Worm (Caenorhabditis elegans) whole organism, L1 larva: Measurements from ENCODE around the gene F21D12.2.
A peak's percentile ranks its signal among the peaks of the same experiment; 100 is the strongest.

ENCODE experiments used
- fkh-8 ChIP-seq: sonication (generic microtip); optimal IDR thresholded peaks from 2 replicates; lab custom pipeline; 2016; ENCODE audit warnings: mild to moderate bottlenecking, missing genetic modification characterization, missing compliant biosample characterization
- nhr-237 ChIP-seq: fragments of 150-350 bp; optimal IDR thresholded peaks from 2 replicates; lab custom pipeline; 2014; ENCODE audit warnings: missing biosample characterization, missing genetic modification characterization
- nhr-85 ChIP-seq: sonication (generic microtip); peaks from one replicate; lab custom pipeline; 2016; ENCODE audit warnings: missing genetic modification characterization, inconsistent platforms, missing compliant biosample characterization
- skn-1 ChIP-seq: fragments of 150-350 bp; optimal IDR thresholded peaks from 2 replicates; lab custom pipeline; 2014; ENCODE audit warnings: missing biosample characterization, missing genetic modification characterization
- zag-1 ChIP-seq: fragments of 150-350 bp; optimal IDR thresholded peaks from 2 replicates; lab custom pipeline; 2014; ENCODE audit warnings: missing biosample characterization, missing genetic modification characterization

DNA sequence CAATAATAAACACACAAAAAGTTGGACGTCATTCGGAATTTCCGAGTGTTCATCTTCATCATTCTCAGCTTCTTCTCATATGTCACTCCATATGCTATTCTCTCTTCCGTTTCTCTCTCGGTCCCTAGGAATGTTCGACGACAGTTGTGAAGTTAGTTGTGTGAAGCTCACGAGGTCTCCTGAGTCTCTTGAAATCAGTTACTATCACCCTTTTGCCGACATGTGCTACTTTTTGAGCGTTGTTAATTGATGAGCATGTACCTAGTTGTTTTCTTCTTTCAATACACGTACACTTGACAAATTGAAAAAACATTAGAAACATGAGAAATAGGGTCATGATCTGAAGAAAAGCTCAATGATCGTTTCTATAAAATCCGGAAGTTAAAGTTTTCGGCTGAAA, 5.7 kb downstream of the F21D12.2 start:
- TF ChIP-seq zag-1 (tag; lab: Kevin White, UChicago) (no peak), nhr-85 (tag; lab: Kevin White, UChicago) (peak; percentile 14), fkh-8 (tag; lab: Kevin White, UChicago) (no peak), skn-1 (no peak), nhr-237 (no peak)
